Worm (Caenorhabditis elegans) whole organism, midembryonic: ENCODE measurements around the gene pcp-1.

Experiments
- flt-1 ChIP-seq: fragments of 200-800 bp; sonication (Bioruptor generic); IDR thresholded peaks from 2 replicates; pipeline ENCODE4 v1.3.6; 2022; ENCODE audit warnings: missing genetic modification characterization, missing compliant biosample characterization
- klf-2 ChIP-seq: fragments of 200-800 bp; sonication (Bioruptor generic); conservative IDR thresholded peaks from 2 replicates; pipeline ENCODE4 v1.3.6; 2022; ENCODE audit warnings: missing genetic modification reagents, missing genetic modification characterization, missing compliant biosample characterization
- ref-1 ChIP-seq: fragments of 200-800 bp; sonication (Bioruptor generic); conservative IDR thresholded peaks from 2 replicates; pipeline ENCODE4 v1.3.6; 2022; ENCODE audit warnings: missing genetic modification reagents, missing genetic modification characterization, missing compliant biosample characterization
- ztf-29 ChIP-seq: fragments of 200-800 bp; sonication (Bioruptor generic); IDR thresholded peaks from 2 replicates; pipeline ENCODE4 v1.3.6; 2022; ENCODE audit warnings: missing genetic modification reagents, missing genetic modification characterization, missing compliant biosample characterization

ce11 chrIII:7709391-7709790 lies 49.3 kb upstream of the pcp-1 start, which contains the start of gene lin-13:
- TF ChIP-seq klf-2 (GFP tag; lab: Robert Waterston, UW) (no peak), flt-1 (GFP tag; lab: Robert Waterston, UW) (no peak), ref-1 (no peak), ztf-29 (GFP tag; lab: Robert Waterston, UW) (no peak)
